Worm (Caenorhabditis elegans): ENCODE results near the gene F59A1.16.

The F59A1.16 gene

DNA sequence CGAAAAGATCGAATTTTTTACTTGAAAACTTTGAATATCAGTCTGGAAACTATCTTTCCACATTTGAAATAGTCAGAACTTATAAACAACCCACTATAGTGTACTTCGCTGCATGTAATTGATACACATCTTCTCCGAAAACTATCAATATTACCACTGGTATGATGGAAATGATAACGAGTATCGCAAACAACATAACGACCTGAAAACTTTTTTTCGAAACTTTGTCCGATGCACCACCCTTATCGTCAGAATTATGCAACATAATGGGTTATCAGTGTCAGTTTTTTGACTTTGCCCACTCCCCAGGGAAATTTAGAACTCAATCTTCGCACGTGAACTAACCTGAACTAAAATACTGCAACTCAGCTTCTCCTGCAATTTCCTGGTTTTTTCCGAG lies 22.5 kb downstream of the F59A1.16 start:
- TF ChIP-seq hlh-1 (tag; optimal IDR thresholded peaks at IDR 0.05): no peak
- TF ChIP-seq lsy-2 (tag; optimal IDR thresholded peaks at IDR 0.05): no peak
- TF ChIP-seq elt-3 (tag; optimal IDR thresholded peaks at IDR 0.05): no peak
- no peak for TF ChIP-seq ham-2 (GFP tag; optimal IDR thresholded peaks at IDR 0.05)
- TF ChIP-seq nhr-2 (tag; optimal IDR thresholded peaks at IDR 0.05): no peak
- TF ChIP-seq mep-1 (tag; optimal IDR thresholded peaks at IDR 0.05): no peak
- no peak for TF ChIP-seq nhr-28 (tag; optimal IDR thresholded peaks at IDR 0.05)
- no peak for TF ChIP-seq mab-5 (tag; optimal IDR thresholded peaks at IDR 0.05)
- TF ChIP-seq tbx-8 (GFP tag; optimal IDR thresholded peaks at IDR 0.05): no peak
- TF ChIP-seq snpc-4 (tag; optimal IDR thresholded peaks at IDR 0.05): no peak
- no peak for TF ChIP-seq nhr-12 (tag; optimal IDR thresholded peaks at IDR 0.05)
- no peak for TF ChIP-seq ces-1 (GFP tag; optimal IDR thresholded peaks at IDR 0.05)

DNA sequence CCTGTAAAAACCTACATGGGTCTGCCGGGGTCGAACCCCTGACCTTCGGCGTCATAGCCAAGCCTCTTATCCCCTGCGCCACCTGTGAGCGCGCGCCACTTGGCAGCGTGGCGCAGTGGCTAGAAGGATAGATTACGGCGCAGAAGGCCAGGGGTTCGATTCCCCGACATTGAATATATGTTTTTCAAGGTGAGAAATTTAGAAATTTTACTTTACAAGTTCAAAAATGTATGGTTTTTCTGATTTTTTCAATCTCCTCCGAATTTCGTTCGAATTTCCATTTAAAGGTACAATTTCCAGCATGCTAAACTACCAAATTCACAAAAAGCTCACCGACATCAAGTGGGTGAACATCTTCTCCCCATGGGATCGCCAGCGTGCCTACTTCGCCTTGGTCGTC lies 24.8 kb downstream of the F59A1.16 start, which contains the start of gene dgat-2:
dgat-2 (plus strand) TSS at position 301 of the 400 bp plus-strand sequence.
- no peak for TF ChIP-seq snpc-4 (tag; optimal IDR thresholded peaks at IDR 0.05)
- no peak for TF ChIP-seq pha-4 (tag; optimal IDR thresholded peaks at IDR 0.05)
- no peak for TF ChIP-seq M03D4.4 (tag; optimal IDR thresholded peaks at IDR 0.05)
- TF ChIP-seq bed-3 (GFP tag; optimal IDR thresholded peaks at IDR 0.05): no peak
- no peak for TF ChIP-seq nhr-12 (tag; optimal IDR thresholded peaks at IDR 0.05)
- no peak for TF ChIP-seq ztf-11 (tag; optimal IDR thresholded peaks at IDR 0.05)
- TF ChIP-seq sem-2 (GFP tag; optimal IDR thresholded peaks at IDR 0.05): no peak
- TF ChIP-seq flh-1 (GFP tag; optimal IDR thresholded peaks at IDR 0.05): no peak
- no peak for TF ChIP-seq ham-2 (GFP tag; optimal IDR thresholded peaks at IDR 0.05)
- no peak for TF ChIP-seq drap-1 (GFP tag; optimal IDR thresholded peaks at IDR 0.05)
- TF ChIP-seq mls-2 (tag; optimal IDR thresholded peaks at IDR 0.05): no peak
- TF ChIP-seq elt-1 (tag; optimal IDR thresholded peaks at IDR 0.05; ENCODE audit: borderline replicate concordance, insufficient read depth): no peak
- TF ChIP-seq ces-1 (GFP tag; optimal IDR thresholded peaks at IDR 0.05): no peak
- no peak for TF ChIP-seq lin-13 (tag; optimal IDR thresholded peaks at IDR 0.05)
- TF ChIP-seq unc-39 (tag; optimal IDR thresholded peaks at IDR 0.05): no peak
- TF ChIP-seq sptf-1 (tag; optimal IDR thresholded peaks at IDR 0.05): no peak
- TF ChIP-seq unc-62 (GFP tag; optimal IDR thresholded peaks at IDR 0.05): no peak
- TF ChIP-seq cnd-1 (tag; optimal IDR thresholded peaks at IDR 0.05): no peak
- TF ChIP-seq mep-1 (tag; optimal IDR thresholded peaks at IDR 0.05): no peak
- TF ChIP-seq ceh-43 (GFP tag; optimal IDR thresholded peaks at IDR 0.05): no peak

DNA sequence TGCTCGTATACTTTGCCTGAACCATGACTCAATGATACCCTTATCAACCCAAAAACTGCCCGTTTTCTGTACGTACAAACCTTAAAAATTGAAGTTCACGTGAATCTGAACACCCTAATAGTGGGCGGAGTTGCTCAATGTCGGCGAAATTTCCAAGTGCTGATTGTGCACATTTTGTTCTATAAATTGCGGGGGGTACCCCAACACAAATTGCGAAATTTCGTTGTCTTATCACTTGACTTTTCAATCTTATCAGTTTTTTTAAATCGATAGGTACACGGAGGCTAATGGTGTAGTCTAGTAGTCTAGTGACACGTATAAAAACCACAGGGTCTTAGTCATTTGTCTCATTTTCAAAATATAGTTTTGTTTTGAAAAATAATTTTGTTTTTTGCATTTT lies 25.5 kb downstream of the F59A1.16 start, which contains the start of gene fbxa-108:
fbxa-108 (minus strand) TSS at position 158 of the 400 bp plus-strand sequence.
- TF ChIP-seq unc-120 (tag; optimal IDR thresholded peaks at IDR 0.05; ENCODE audit: poor library complexity, severe bottlenecking) (no peak), ztf-11 (tag; optimal IDR thresholded peaks at IDR 0.05) (no peak), lin-13 (tag; optimal IDR thresholded peaks at IDR 0.05) (no peak), pha-4 (tag; optimal IDR thresholded peaks at IDR 0.05) (no peak), ceh-39 (tag; optimal IDR thresholded peaks at IDR 0.05) (no peak), tbx-8 (GFP tag; optimal IDR thresholded peaks at IDR 0.05) (no peak), sem-2 (GFP tag; optimal IDR thresholded peaks at IDR 0.05) (no peak), ceh-83 (GFP tag; optimal IDR thresholded peaks at IDR 0.05) (no peak), M03D4.4 (tag; optimal IDR thresholded peaks at IDR 0.05) (no peak), mls-2 (tag; optimal IDR thresholded peaks at IDR 0.05) (no peak), nhr-237 (tag; optimal IDR thresholded peaks at IDR 0.05) (no peak), unc-39 (tag; optimal IDR thresholded peaks at IDR 0.05) (no peak), sptf-1 (tag; optimal IDR thresholded peaks at IDR 0.05) (no peak), flh-1 (GFP tag; optimal IDR thresholded peaks at IDR 0.05) (no peak), blmp-1 (tag; optimal IDR thresholded peaks at IDR 0.05) (no peak)

DNA sequence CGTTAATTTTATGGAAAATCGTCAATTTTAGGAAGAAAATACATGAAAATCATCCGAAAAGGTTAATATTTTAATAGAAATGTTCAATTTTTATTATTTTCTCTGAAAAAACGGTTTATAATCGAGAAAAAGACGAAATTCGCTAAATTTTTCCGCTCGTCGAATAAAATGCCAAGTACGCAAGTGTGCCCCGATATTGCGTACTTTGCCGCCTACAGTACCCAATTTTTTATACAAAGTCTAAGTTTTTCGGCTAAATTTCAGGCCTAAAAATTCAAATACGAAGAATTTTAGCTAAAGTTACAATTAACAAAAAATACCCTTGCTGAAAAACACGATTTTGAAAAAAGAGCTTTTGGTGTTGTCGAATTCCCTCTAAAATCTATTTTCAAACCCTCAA lies 25.9 kb downstream of the F59A1.16 start:
- no peak for TF ChIP-seq flh-1 (GFP tag; optimal IDR thresholded peaks at IDR 0.05)
- no peak for TF ChIP-seq mab-5 (tag; optimal IDR thresholded peaks at IDR 0.05)
- no peak for TF ChIP-seq blmp-1 (tag; optimal IDR thresholded peaks at IDR 0.05)
- no peak for TF ChIP-seq pha-4 (tag; optimal IDR thresholded peaks at IDR 0.05)
- TF ChIP-seq elt-1 (tag; optimal IDR thresholded peaks at IDR 0.05; ENCODE audit: borderline replicate concordance, insufficient read depth): no peak
- no peak for TF ChIP-seq unc-62 (GFP tag; optimal IDR thresholded peaks at IDR 0.05)
- no peak for TF ChIP-seq mep-1 (tag; optimal IDR thresholded peaks at IDR 0.05)
- no peak for TF ChIP-seq unc-120 (tag; optimal IDR thresholded peaks at IDR 0.05; ENCODE audit: poor library complexity, severe bottlenecking)
- no peak for TF ChIP-seq ham-2 (GFP tag; optimal IDR thresholded peaks at IDR 0.05)
- no peak for TF ChIP-seq lin-32 (GFP tag; optimal IDR thresholded peaks at IDR 0.05)
- TF ChIP-seq ces-1 (GFP tag; optimal IDR thresholded peaks at IDR 0.05): no peak
- TF ChIP-seq nhr-76 (tag; optimal IDR thresholded peaks at IDR 0.05): no peak
